Worm (Caenorhabditis elegans): ENCODE results near the gene C54F6.3.

Gene C54F6.3

DNA sequence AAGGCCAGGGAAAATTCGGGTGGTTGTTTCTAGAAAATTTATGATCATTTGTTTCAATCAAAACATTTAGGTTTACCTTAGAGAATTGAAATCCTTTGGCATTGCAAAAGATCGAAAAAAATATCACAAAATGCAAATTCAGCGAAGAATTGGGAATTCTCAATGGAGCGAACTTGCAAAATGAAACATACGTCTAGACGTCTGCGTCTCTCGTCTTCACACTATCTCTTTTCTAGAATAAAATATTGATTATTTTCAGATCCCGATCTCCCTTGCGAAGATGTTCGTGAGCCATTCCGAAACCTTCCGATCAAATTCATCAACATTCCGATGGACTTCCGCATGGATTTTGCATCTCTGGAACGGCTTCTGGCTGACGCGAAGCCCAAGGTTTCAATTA is 47.3 kb downstream of the C54F6.3 start, which contains the start of gene ets-6 (continued):
- TF ChIP-seq dmd-4 (tag; optimal IDR thresholded peaks at IDR 0.05) (no peak), C34F6.9 (tag; optimal IDR thresholded peaks at IDR 0.05) (peak; percentile 77), nhr-21 (tag; optimal IDR thresholded peaks at IDR 0.05) (peak; percentile 18)

All from whole organism, L2 larva.